Fruit fly (Drosophila melanogaster): Measurements from ENCODE around the gene BI-1.

DNA sequence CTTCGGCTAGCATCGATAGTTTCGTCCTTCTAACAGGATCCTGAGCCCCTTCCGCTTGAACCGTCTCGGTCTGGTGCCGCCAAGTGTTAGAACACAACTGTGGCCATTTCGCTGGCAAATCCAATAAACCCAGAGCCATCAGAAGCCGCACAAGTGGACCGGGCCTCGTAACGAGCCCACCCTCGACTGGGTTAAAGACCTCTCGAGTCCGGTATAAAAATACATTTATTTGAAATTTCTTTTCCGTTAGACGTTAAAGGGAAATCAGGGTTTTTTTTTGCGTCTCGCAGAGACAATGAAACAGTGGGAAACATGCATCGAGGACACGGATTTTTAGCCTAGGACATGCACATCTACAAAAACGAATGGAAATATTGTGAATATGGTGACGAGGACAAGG is 47.5 kb upstream of the BI-1 start, which contains the start of gene Culd:
- no peak for TF ChIP-seq Hnf4 (GFP tag; optimal IDR thresholded peaks at IDR 0.05)
- no peak for TF ChIP-seq lola (GFP tag; optimal IDR thresholded peaks at IDR 0.05)
- TF ChIP-seq Abd-B (GFP tag; optimal IDR thresholded peaks at IDR 0.05), result no peak
- TF ChIP-seq N (GFP tag; optimal IDR thresholded peaks at IDR 0.05), result no peak
- TF ChIP-seq psq (GFP tag; optimal IDR thresholded peaks at IDR 0.05), result no peak
- TF ChIP-seq fru (GFP tag; optimal IDR thresholded peaks at IDR 0.05), result no peak
- no peak for TF ChIP-seq Vsx2 (GFP tag; optimal IDR thresholded peaks at IDR 0.05; ENCODE audit: partially characterized antibody)
- no peak for TF ChIP-seq h (GFP tag; optimal IDR thresholded peaks at IDR 0.05)

Data from whole organism, wandering third instar larva.